Worm (Caenorhabditis elegans) whole organism, L3 larva: Measurements from ENCODE around the gene catp-2.
A peak's percentile ranks its signal among the peaks of the same experiment; 100 is the strongest.

ENCODE experiments used
- ZK546.5 ChIP-seq: sonication (generic microtip); optimal IDR thresholded peaks from 2 replicates; lab custom pipeline; 2017; ENCODE audit warnings: missing biosample characterization, missing genetic modification characterization
- ama-1 ChIP-seq: fragments of 150-350 bp; optimal IDR thresholded peaks from 2 replicates; lab custom pipeline; 2018
- daf-12 ChIP-seq: fragments of 150-350 bp; optimal IDR thresholded peaks from 2 replicates; lab custom pipeline; 2014; ENCODE audit warnings: missing biosample characterization, missing genetic modification reagents, missing genetic modification characterization
- egl-27 ChIP-seq: sonication (generic microtip); optimal IDR thresholded peaks from 4 replicates; lab custom pipeline; 2017; ENCODE audit warnings: missing biosample characterization, missing genetic modification reagents, missing genetic modification characterization
- egl-5 ChIP-seq: fragments of 150-350 bp; optimal IDR thresholded peaks from 2 replicates; lab custom pipeline; 2017; ENCODE audit warnings: missing biosample characterization, missing genetic modification reagents, missing genetic modification characterization, inconsistent platforms
- elt-1 ChIP-seq: fragments of 150-350 bp; optimal IDR thresholded peaks from 2 replicates; lab custom pipeline; 2014; ENCODE audit warnings: missing biosample characterization, missing genetic modification characterization
- elt-2 ChIP-seq: sonication (generic microtip); optimal IDR thresholded peaks from 2 replicates; lab custom pipeline; 2016; ENCODE audit warnings: missing genetic modification reagents, mild to moderate bottlenecking, missing genetic modification characterization, missing compliant biosample characterization
- fkh-10 ChIP-seq: sonication (generic microtip); optimal IDR thresholded peaks from 2 replicates; lab custom pipeline; 2017; ENCODE audit warnings: missing biosample characterization, missing genetic modification reagents, missing genetic modification characterization
- fkh-2 ChIP-seq: fragments of 150-350 bp; optimal IDR thresholded peaks from 2 replicates; lab custom pipeline; 2014; ENCODE audit warnings: missing biosample characterization, missing genetic modification reagents, missing genetic modification characterization
- fos-1 ChIP-seq: fragments of 150-350 bp; optimal IDR thresholded peaks from 2 replicates; lab custom pipeline; 2014; ENCODE audit warnings: missing biosample characterization, missing genetic modification characterization
- hmg-11 ChIP-seq: sonication (generic microtip); optimal IDR thresholded peaks from 2 replicates; lab custom pipeline; 2016; ENCODE audit warnings: missing genetic modification characterization, missing compliant biosample characterization
- jun-1 ChIP-seq: fragments of 150-350 bp; optimal IDR thresholded peaks from 2 replicates; lab custom pipeline; 2014; ENCODE audit warnings: missing biosample characterization, missing genetic modification reagents, missing genetic modification characterization
- lin-39 ChIP-seq: fragments of 150-350 bp; optimal IDR thresholded peaks from 2 replicates; lab custom pipeline; 2018; ENCODE audit warnings: missing biosample characterization, missing genetic modification reagents, missing genetic modification characterization
- lsy-12 ChIP-seq: sonication (generic microtip); optimal IDR thresholded peaks from 2 replicates; lab custom pipeline; 2016; ENCODE audit warnings: mild to moderate bottlenecking, missing genetic modification characterization, missing compliant biosample characterization
- mdl-1 ChIP-seq: fragments of 150-350 bp; optimal IDR thresholded peaks from 2 replicates; lab custom pipeline; 2014; ENCODE audit warnings: missing biosample characterization, missing genetic modification characterization
- mml-1 ChIP-seq: fragments of 150-350 bp; sonication (generic microtip); optimal IDR thresholded peaks from 3 replicates; lab custom pipeline; 2014; ENCODE audit warnings: missing biosample characterization, missing genetic modification characterization
- nhr-11 ChIP-seq: fragments of 150-350 bp; optimal IDR thresholded peaks from 2 replicates; lab custom pipeline; 2014; ENCODE audit warnings: missing biosample characterization, missing genetic modification characterization
- nhr-12 ChIP-seq: fragments of 150-350 bp; optimal IDR thresholded peaks from 2 replicates; lab custom pipeline; 2014; ENCODE audit warnings: missing biosample characterization, missing genetic modification characterization
- nhr-23 ChIP-seq: fragments of 150-350 bp; optimal IDR thresholded peaks from 2 replicates; lab custom pipeline; 2014; ENCODE audit warnings: missing biosample characterization, missing genetic modification reagents, missing genetic modification characterization
- nhr-237 ChIP-seq: fragments of 150-350 bp; optimal IDR thresholded peaks from 2 replicates; lab custom pipeline; 2014; ENCODE audit warnings: missing biosample characterization, missing genetic modification characterization
- nhr-25 ChIP-seq: sonication (generic microtip); optimal IDR thresholded peaks from 2 replicates; lab custom pipeline; 2017; ENCODE audit warnings: missing biosample characterization, missing genetic modification characterization
- nhr-28 ChIP-seq: fragments of 150-350 bp; optimal IDR thresholded peaks from 2 replicates; lab custom pipeline; 2014; ENCODE audit warnings: missing biosample characterization, missing genetic modification characterization
- nhr-67 ChIP-seq: fragments of 150-350 bp; optimal IDR thresholded peaks from 2 replicates; lab custom pipeline; 2014; ENCODE audit warnings: missing biosample characterization, missing genetic modification characterization
- nhr-76 ChIP-seq: fragments of 150-350 bp; sonication (generic microtip); optimal IDR thresholded peaks from 5 replicates; lab custom pipeline; 2014; ENCODE audit warnings: missing biosample characterization, missing genetic modification characterization
- nhr-77 ChIP-seq: fragments of 150-350 bp; optimal IDR thresholded peaks from 2 replicates; lab custom pipeline; 2014; ENCODE audit warnings: missing biosample characterization, missing genetic modification characterization
- pha-4 ChIP-seq: fragments of 150-350 bp; optimal IDR thresholded peaks from 2 replicates; lab custom pipeline; 2014; ENCODE audit warnings: missing biosample characterization, missing genetic modification reagents, missing genetic modification characterization
- pqm-1 ChIP-seq: fragments of 150-350 bp; optimal IDR thresholded peaks from 2 replicates; lab custom pipeline; 2017; ENCODE audit warnings: missing biosample characterization, missing genetic modification characterization, inconsistent platforms
- sea-2 ChIP-seq: fragments of 150-350 bp; sonication (generic microtip); optimal IDR thresholded peaks from 4 replicates; lab custom pipeline; 2014; ENCODE audit warnings: missing biosample characterization, missing genetic modification reagents, missing genetic modification characterization
- snpc-4 ChIP-seq: fragments of 150-350 bp; optimal IDR thresholded peaks from 2 replicates; lab custom pipeline; 2014; ENCODE audit warnings: missing biosample characterization, missing genetic modification characterization
- unc-39 ChIP-seq: sonication (generic microtip); optimal IDR thresholded peaks from 4 replicates; lab custom pipeline; 2017; ENCODE audit warnings: missing biosample characterization, missing genetic modification characterization
- unc-62 ChIP-seq: fragments of 150-350 bp; sonication (generic microtip); optimal IDR thresholded peaks from 4 replicates; lab custom pipeline; 2014; ENCODE audit warnings: missing biosample characterization, missing genetic modification reagents, missing genetic modification characterization
- zag-1 ChIP-seq: fragments of 150-350 bp; optimal IDR thresholded peaks from 2 replicates; lab custom pipeline; 2014; ENCODE audit warnings: missing biosample characterization, missing genetic modification characterization
- ztf-11 ChIP-seq: fragments of 150-350 bp; optimal IDR thresholded peaks from 2 replicates; lab custom pipeline; 2014; ENCODE audit warnings: missing biosample characterization, missing genetic modification characterization
- ztf-4 ChIP-seq: fragments of 150-350 bp; optimal IDR thresholded peaks from 2 replicates; lab custom pipeline; 2014; ENCODE audit warnings: missing biosample characterization, missing genetic modification characterization

The catp-2 gene

DNA sequence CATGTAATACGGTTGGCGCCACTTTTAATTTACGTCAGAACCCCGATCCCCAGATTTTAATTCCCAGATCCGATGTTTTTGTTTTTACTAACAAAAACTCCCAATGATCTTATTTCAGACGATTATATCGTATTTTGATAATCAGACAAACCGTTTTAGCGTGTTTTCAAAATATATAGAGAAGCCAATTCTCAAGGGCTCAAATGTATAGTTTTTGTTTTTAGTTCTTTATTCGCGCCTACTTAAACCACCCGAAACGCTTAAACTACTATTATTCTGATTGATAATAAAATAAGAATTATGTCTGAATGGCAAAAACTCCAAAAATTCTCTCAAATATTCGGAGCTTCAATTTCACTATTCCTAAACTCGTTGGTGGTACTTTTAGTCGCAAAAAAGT is 22.0 kb downstream of the catp-2 start, which contains the start of gene str-208:
Gene str-208 (plus strand): TSS at position 301 of the 400 bp plus-strand sequence.
- TF ChIP-seq nhr-11 (tag; lab: Kevin White, UChicago) (no peak), ztf-11 (tag; lab: Kevin White, UChicago) (no peak), nhr-28 (no peak), unc-39 (tag; lab: Kevin White, UChicago) (no peak), pqm-1 (tag; lab: Kevin White, UChicago) (no peak), lsy-12 (tag; lab: Kevin White, UChicago) (no peak), fkh-2 (tag; lab: Kevin White, UChicago) (no peak), fos-1 (no peak)

ce11 chrV:4957619-4958018 is 23.1 kb downstream of the catp-2 start:
- TF ChIP-seq jun-1 (no peak), pha-4 (tag; lab: Kevin White, UChicago) (no peak), nhr-77 (tag; lab: Kevin White, UChicago) (no peak), ztf-4 (tag; lab: Kevin White, UChicago) (no peak), nhr-67 (tag; lab: Kevin White, UChicago) (no peak), pqm-1 (tag; lab: Kevin White, UChicago) (no peak), lsy-12 (tag; lab: Kevin White, UChicago) (no peak), elt-1 (no peak), snpc-4 (no peak), fkh-2 (tag; lab: Kevin White, UChicago) (no peak), unc-62 (GFP tag; lab: Kevin White, UChicago) (no peak), daf-12 (tag; lab: Kevin White, UChicago) (no peak)

- no peak for TF ChIP-seq nhr-11 (tag; lab: Kevin White, UChicago)
- TF ChIP-seq sea-2 (GFP tag; lab: Kevin White, UChicago), result no peak
- no peak for TF ChIP-seq mdl-1
- TF ChIP-seq ztf-11 (tag; lab: Kevin White, UChicago), result no peak
- TF ChIP-seq nhr-12 (tag; lab: Kevin White, UChicago), result no peak
- no peak for TF ChIP-seq ama-1
- no peak for TF ChIP-seq elt-2 (tag; lab: Kevin White, UChicago)
- TF ChIP-seq nhr-76 (tag; lab: Kevin White, UChicago), result no peak
- TF ChIP-seq egl-27 (tag; lab: Kevin White, UChicago), result no peak
- TF ChIP-seq fkh-2 (tag; lab: Kevin White, UChicago), result no peak
- no peak for TF ChIP-seq nhr-25 (tag; lab: Kevin White, UChicago)
- no peak for TF ChIP-seq nhr-23 (tag; lab: Kevin White, UChicago)
- no peak for TF ChIP-seq fos-1
- TF ChIP-seq zag-1 (tag; lab: Kevin White, UChicago), result no peak
Measured at ce11 chrV:4960686-4961085, 26.2 kb downstream of the catp-2 start.

DNA sequence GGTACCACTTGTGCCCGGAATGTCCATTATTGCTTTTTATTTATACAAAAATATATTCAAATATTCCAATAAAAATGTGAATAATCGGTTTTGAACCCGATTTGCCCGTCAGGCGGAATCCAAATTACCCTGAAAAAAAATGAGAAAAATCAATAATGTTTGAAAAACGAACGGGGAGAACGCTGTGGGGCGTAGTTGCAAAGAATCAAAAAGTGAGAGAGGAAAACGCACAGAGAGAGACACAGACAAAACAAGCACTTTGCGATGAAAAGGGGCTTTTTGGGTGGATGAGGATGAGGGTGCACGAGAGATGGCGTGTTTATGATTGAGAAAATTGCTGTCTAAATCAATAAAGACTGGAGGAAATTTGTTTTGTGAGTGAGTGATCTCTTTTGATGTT is 28.5 kb downstream of the catp-2 start, which contains the start of gene tam-1:
Gene tam-1 (minus strand): TSS at position 135 of the 400 bp plus-strand sequence.
- TF ChIP-seq nhr-237 (tag; lab: Kevin White, UChicago) (no peak), mml-1 (no peak), pha-4 (tag; lab: Kevin White, UChicago) (peak; percentile 32), hmg-11 (tag; lab: Kevin White, UChicago) (peak; percentile 5), fkh-10 (GFP tag; lab: Kevin White, UChicago) (no peak), unc-62 (GFP tag; lab: Kevin White, UChicago) (no peak), lin-39 (peak; percentile 11), ZK546.5 (tag; lab: Kevin White, UChicago) (no peak), mdl-1 (no peak), ama-1 (no peak), egl-5 (tag; lab: Kevin White, UChicago) (peak; percentile 75)

DNA sequence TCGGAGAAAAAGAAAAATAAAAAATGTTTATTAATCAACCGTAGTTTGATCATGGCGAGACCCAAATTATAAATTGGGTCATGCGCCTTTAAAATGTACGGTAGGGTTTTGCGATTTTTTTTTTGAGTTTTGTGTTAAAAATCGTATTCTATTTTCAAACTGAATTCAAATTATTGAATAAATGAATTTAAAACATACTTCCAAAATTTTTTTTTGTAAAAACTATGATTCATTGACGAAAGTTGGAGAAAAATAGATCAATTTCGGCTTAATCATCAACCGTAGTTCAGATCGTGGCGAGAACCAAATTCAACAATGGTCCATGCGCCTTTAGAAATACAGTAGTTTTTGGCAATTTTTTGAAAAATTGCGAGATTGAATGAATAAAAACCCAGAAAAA is 29.1 kb downstream of the catp-2 start:
- TF ChIP-seq nhr-11 (tag; lab: Kevin White, UChicago), result no peak
- no peak for TF ChIP-seq ztf-4 (tag; lab: Kevin White, UChicago)
- no peak for TF ChIP-seq nhr-28
- TF ChIP-seq unc-39 (tag; lab: Kevin White, UChicago), result no peak
- no peak for TF ChIP-seq nhr-76 (tag; lab: Kevin White, UChicago)
- TF ChIP-seq unc-62 (GFP tag; lab: Kevin White, UChicago), result no peak
- TF ChIP-seq, all 47 proteins: peak for 0
